Fruit fly (Drosophila melanogaster) whole organism, embryonic: Measurements from ENCODE around the gene Ekar.
A peak's percentile ranks its signal among the peaks of the same experiment; 100 is the strongest.

ENCODE experiments used
- Adf1 ChIP-seq: fragments of 200-800 bp; sonication (Bioruptor generic); IDR thresholded peaks from 2 replicates; pipeline ENCODE4 v1.3.6; 2022; ENCODE audit warnings: missing biosample characterization, missing genetic modification characterization
- C15 ChIP-seq: fragments of 200-800 bp; sonication (Bioruptor generic); IDR thresholded peaks from 3 replicates; pipeline ENCODE4 v1.3.6; 2022; ENCODE audit warnings: missing biosample characterization, missing genetic modification characterization
- CG11398 ChIP-seq: fragments of 200-800 bp; sonication (Bioruptor generic); optimal IDR thresholded peaks from 2 replicates; lab custom pipeline; 2016; ENCODE audit warnings: missing biosample characterization, missing genetic modification characterization
- CG11696 ChIP-seq: fragments of 200-800 bp; sonication (Bioruptor generic); IDR thresholded peaks from 2 replicates; pipeline ENCODE4 v1.3.6; 2022; ENCODE audit warnings: missing biosample characterization, missing genetic modification characterization
- CG12659 ChIP-seq: fragments of 200-800 bp; sonication (Bioruptor generic); optimal IDR thresholded peaks from 3 replicates; lab custom pipeline; 2017; ENCODE audit warnings: mild to moderate bottlenecking, missing biosample characterization, missing genetic modification reagents, missing genetic modification characterization
- CG12769 ChIP-seq: fragments of 200-800 bp; sonication (Bioruptor generic); optimal IDR thresholded peaks from 2 replicates; lab custom pipeline; 2019; ENCODE audit warnings: missing biosample characterization, mild to moderate bottlenecking, missing genetic modification characterization, moderate library complexity
- CG14441 ChIP-seq: fragments of 200-800 bp; sonication (Bioruptor generic); IDR thresholded peaks from 2 replicates; pipeline ENCODE4 v1.3.6; 2022; ENCODE audit warnings: missing biosample characterization, missing genetic modification characterization
- CG16813 ChIP-seq: fragments of 200-800 bp; sonication (Bioruptor generic); IDR thresholded peaks from 3 replicates; pipeline ENCODE4 v1.3.6; 2022; ENCODE audit warnings: missing biosample characterization, missing genetic modification characterization; ENCODE audit not compliant: partially characterized antibody
- CG17359 ChIP-seq: fragments of 200-800 bp; sonication (Bioruptor generic); optimal IDR thresholded peaks from 3 replicates; lab custom pipeline; 2018; ENCODE audit warnings: missing biosample characterization, mild to moderate bottlenecking, missing genetic modification characterization, moderate library complexity
- CG17802 ChIP-seq: fragments of 200-800 bp; sonication (Bioruptor generic); optimal IDR thresholded peaks from 2 replicates; lab custom pipeline; 2018; ENCODE audit warnings: missing biosample characterization, mild to moderate bottlenecking, missing genetic modification characterization, moderate library complexity
- CG18476 ChIP-seq: fragments of 200-800 bp; sonication (Bioruptor generic); optimal IDR thresholded peaks from 2 replicates; lab custom pipeline; 2016; ENCODE audit warnings: missing biosample characterization, mild to moderate bottlenecking, missing genetic modification characterization
- CG2199 ChIP-seq: fragments of 200-800 bp; sonication (Bioruptor generic); IDR thresholded peaks from 3 replicates; pipeline ENCODE4 v1.3.6; 2022; ENCODE audit warnings: missing biosample characterization, missing genetic modification characterization
- CG3065 ChIP-seq: fragments of 200-800 bp; sonication (Bioruptor generic); optimal IDR thresholded peaks from 2 replicates; lab custom pipeline; 2016; ENCODE audit warnings: missing biosample characterization, missing genetic modification characterization
- CG33213 ChIP-seq: fragments of 200-800 bp; sonication (Bioruptor generic); optimal IDR thresholded peaks from 3 replicates; lab custom pipeline; 2016; ENCODE audit warnings: missing biosample characterization, missing genetic modification characterization
- CG34422 ChIP-seq: fragments of 200-800 bp; sonication (Bioruptor generic); IDR thresholded peaks from 3 replicates; pipeline ENCODE4 v1.3.6; 2022; ENCODE audit warnings: missing biosample characterization, missing genetic modification characterization
- CG4820 ChIP-seq: fragments of 200-800 bp; sonication (Bioruptor generic); optimal IDR thresholded peaks from 3 replicates; lab custom pipeline; 2016; ENCODE audit warnings: missing biosample characterization, missing genetic modification characterization
- CkIIα-i1 ChIP-seq: fragments of 200-800 bp; sonication (Bioruptor generic); IDR thresholded peaks from 2 replicates; pipeline ENCODE4 v1.3.6; 2022; ENCODE audit warnings: missing biosample characterization, missing genetic modification characterization
- Dll ChIP-seq: fragments of 200-800 bp; sonication (Bioruptor generic); IDR thresholded peaks from 4 replicates; pipeline ENCODE4 v1.3.6; 2022; ENCODE audit warnings: missing biosample characterization, missing genetic modification characterization; ENCODE audit not compliant: partially characterized antibody
- Dp ChIP-seq: fragments of 200-800 bp; sonication (Bioruptor generic); optimal IDR thresholded peaks from 2 replicates; lab custom pipeline; 2018; ENCODE audit warnings: missing biosample characterization, mild to moderate bottlenecking, missing genetic modification characterization, moderate library complexity
- E2f2 ChIP-seq: fragments of 200-800 bp; sonication (Bioruptor generic); IDR thresholded peaks from 2 replicates; pipeline ENCODE4 v1.3.6; 2022; ENCODE audit warnings: missing biosample characterization, missing genetic modification characterization
- Ets65A ChIP-seq: fragments of 200-800 bp; sonication (Bioruptor generic); peaks from one replicate; lab custom pipeline; 2016; ENCODE audit warnings: missing biosample characterization, missing genetic modification characterization
- HLH4C ChIP-seq: fragments of 200-800 bp; sonication (Bioruptor generic); IDR thresholded peaks from 3 replicates; pipeline ENCODE4 v1.3.6; 2022; ENCODE audit warnings: missing biosample characterization, missing genetic modification characterization; ENCODE audit not compliant: partially characterized antibody
- MBD-R2 ChIP-seq: fragments of 200-800 bp; sonication (Bioruptor generic); IDR thresholded peaks from 2 replicates; pipeline ENCODE4 v1.3.6; 2022; ENCODE audit warnings: missing biosample characterization, missing genetic modification characterization
- Max ChIP-seq: fragments of 200-800 bp; sonication (Bioruptor generic); optimal IDR thresholded peaks from 2 replicates; lab custom pipeline; 2016; ENCODE audit warnings: missing biosample characterization, mild to moderate bottlenecking, missing genetic modification characterization
- Med ChIP-seq: fragments of 200-800 bp; sonication (Bioruptor generic); peaks from one replicate; lab custom pipeline; 2016; ENCODE audit warnings: missing biosample characterization, missing genetic modification characterization, mild to moderate bottlenecking, inconsistent platforms, moderate library complexity
- Myb ChIP-seq: fragments of 200-800 bp; sonication (Bioruptor generic); optimal IDR thresholded peaks from 2 replicates; lab custom pipeline; 2016; ENCODE audit warnings: missing biosample characterization, missing genetic modification characterization
- Scr ChIP-seq: fragments of 200-800 bp; sonication (Bioruptor generic); IDR thresholded peaks from 2 replicates; pipeline ENCODE4 v1.3.6; 2022; ENCODE audit warnings: missing biosample characterization, missing genetic modification characterization; ENCODE audit not compliant: partially characterized antibody
- Sox100B ChIP-seq: fragments of 200-800 bp; sonication (Bioruptor generic); optimal IDR thresholded peaks from 3 replicates; lab custom pipeline; 2018; ENCODE audit warnings: missing biosample characterization, mild to moderate bottlenecking, missing genetic modification characterization
- abd-A ChIP-seq: fragments of 200-800 bp; sonication (Bioruptor generic); optimal IDR thresholded peaks from 3 replicates; lab custom pipeline; 2019; ENCODE audit warnings: missing biosample characterization, mild to moderate bottlenecking, missing genetic modification characterization, moderate library complexity
- aop ChIP-seq: fragments of 200-800 bp; sonication (Bioruptor generic); IDR thresholded peaks from 2 replicates; pipeline ENCODE4 v1.3.6; 2022; ENCODE audit warnings: missing biosample characterization, missing genetic modification characterization
- bigmax ChIP-seq: fragments of 200-800 bp; sonication (Bioruptor generic); optimal IDR thresholded peaks from 2 replicates; lab custom pipeline; 2018; ENCODE audit warnings: missing biosample characterization, mild to moderate bottlenecking, missing genetic modification characterization
- dati ChIP-seq: fragments of 200-800 bp; sonication (Bioruptor generic); IDR thresholded peaks from 2 replicates; pipeline ENCODE4 v1.3.6; 2022; ENCODE audit warnings: missing biosample characterization, missing genetic modification characterization
- eve ChIP-seq, 2 experiments: fragments of >200 bp; optimal IDR thresholded peaks; 2 replicates each; lab custom pipeline; 2017; ENCODE audit warnings: missing biosample characterization in 2 of 2, missing genetic modification characterization in 2 of 2
- fd96Cb ChIP-seq: fragments of 200-800 bp; sonication (Bioruptor generic); optimal IDR thresholded peaks from 2 replicates; lab custom pipeline; 2018; ENCODE audit warnings: missing biosample characterization, mild to moderate bottlenecking, missing genetic modification characterization, moderate library complexity
- fu2 ChIP-seq: fragments of 200-800 bp; sonication (Bioruptor generic); optimal IDR thresholded peaks from 2 replicates; lab custom pipeline; 2016; ENCODE audit warnings: missing biosample characterization, missing genetic modification characterization
- gcm ChIP-seq: fragments of 200-800 bp; sonication (Bioruptor generic); optimal IDR thresholded peaks from 2 replicates; lab custom pipeline; 2019; ENCODE audit warnings: missing biosample characterization, mild to moderate bottlenecking, missing genetic modification characterization, moderate library complexity
- grau ChIP-seq: fragments of 200-800 bp; optimal IDR thresholded peaks from 3 replicates; lab custom pipeline; 2019; ENCODE audit warnings: missing biosample characterization, mild to moderate bottlenecking, missing genetic modification characterization, moderate library complexity
- her ChIP-seq: fragments of 200-800 bp; sonication (Bioruptor generic); optimal IDR thresholded peaks from 2 replicates; lab custom pipeline; 2016; ENCODE audit warnings: missing biosample characterization, missing genetic modification characterization
- oc ChIP-seq: fragments of 200-800 bp; sonication (Bioruptor generic); optimal IDR thresholded peaks from 2 replicates; lab custom pipeline; 2018; ENCODE audit warnings: missing biosample characterization, mild to moderate bottlenecking, missing genetic modification characterization, moderate library complexity
- peb ChIP-seq: fragments of 200-800 bp; sonication (Bioruptor generic); IDR thresholded peaks from 2 replicates; pipeline ENCODE4 v1.3.6; 2022; ENCODE audit warnings: missing biosample characterization, missing genetic modification characterization
- pfk ChIP-seq: fragments of 200-800 bp; sonication (Bioruptor generic); optimal IDR thresholded peaks from 2 replicates; lab custom pipeline; 2018; ENCODE audit warnings: missing biosample characterization, mild to moderate bottlenecking, missing genetic modification characterization, moderate library complexity
- pros ChIP-seq: fragments of 200-800 bp; sonication (Bioruptor generic); optimal IDR thresholded peaks from 3 replicates; lab custom pipeline; 2019; ENCODE audit warnings: missing biosample characterization, mild to moderate bottlenecking, missing genetic modification characterization, moderate library complexity
- row ChIP-seq: fragments of 200-800 bp; sonication (Bioruptor generic); IDR thresholded peaks from 3 replicates; pipeline ENCODE4 v1.3.6; 2022; ENCODE audit warnings: missing biosample characterization, missing genetic modification characterization
- sd ChIP-seq: fragments of 200-800 bp; sonication (Bioruptor generic); optimal IDR thresholded peaks from 3 replicates; lab custom pipeline; 2018; ENCODE audit warnings: missing biosample characterization, mild to moderate bottlenecking, missing genetic modification characterization, moderate library complexity
- ssp ChIP-seq: fragments of 200-800 bp; sonication (Bioruptor generic); IDR thresholded peaks from 2 replicates; pipeline ENCODE4 v1.3.6; 2022; ENCODE audit warnings: missing biosample characterization, missing genetic modification characterization
- tna ChIP-seq: fragments of 200-800 bp; sonication (Bioruptor generic); IDR thresholded peaks from 2 replicates; pipeline ENCODE4 v1.3.6; 2022; ENCODE audit warnings: missing biosample characterization, missing genetic modification characterization; ENCODE audit not compliant: partially characterized antibody
- wek ChIP-seq: fragments of 200-800 bp; sonication (Bioruptor generic); optimal IDR thresholded peaks from 3 replicates; lab custom pipeline; 2018; ENCODE audit warnings: missing biosample characterization, mild to moderate bottlenecking, missing genetic modification characterization, moderate library complexity

Ekar gene

DNA sequence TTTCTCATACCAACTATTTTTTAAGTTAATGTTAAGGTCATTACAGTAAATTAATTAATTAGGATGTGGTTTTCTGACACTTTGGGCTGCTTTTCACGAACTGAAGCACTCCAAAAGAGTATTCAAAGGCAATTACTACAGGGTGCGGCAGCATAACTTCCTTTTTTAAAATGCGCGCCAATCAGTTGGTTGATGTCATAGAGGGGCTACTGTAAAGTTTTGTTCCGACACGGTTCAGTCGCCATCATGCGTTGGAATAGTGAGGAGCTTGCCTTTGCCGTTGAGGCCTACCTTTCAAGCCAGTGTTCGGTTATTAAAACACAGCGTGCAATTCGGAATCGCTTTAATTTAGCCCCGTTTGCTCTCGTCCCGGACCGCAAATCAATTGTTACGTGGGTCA lies 1.0 kb upstream of the Ekar start:
- TF ChIP-seq Adf1 (GFP tag; lab: Robert Waterston, UW) (no peak), gcm (no peak), fd96Cb (tag; lab: Kevin White, UChicago) (no peak), Myb (GFP tag; lab: Kevin White, UChicago) (no peak), aop (no peak), CG11398 (GFP tag; lab: Kevin White, UChicago) (no peak), dati (no peak), Dll (GFP tag; lab: Robert Waterston, UW) (no peak), row (GFP tag; lab: Robert Waterston, UW) (0 out of 3 replicates have a peak, but pooled peaks have one; percentile 18), Scr (GFP tag; lab: Robert Waterston, UW) (0 out of 2 replicates have a peak, but pooled peaks have one; percentile 23), tna (GFP tag; lab: Robert Waterston, UW) (peak; percentile 45; the same call in 1 of the 2 replicates), CG4820 (no peak), Max (GFP tag; lab: Kevin White, UChicago) (no peak), Dp (peak; percentile 14), CG18476 (GFP tag; lab: Kevin White, UChicago) (peak; percentile 29), E2f2 (GFP tag; lab: Robert Waterston, UW) (peak; percentile 67), Ets65A (peak; percentile 83), C15 (no peak), Med (peak; percentile 57)

DNA sequence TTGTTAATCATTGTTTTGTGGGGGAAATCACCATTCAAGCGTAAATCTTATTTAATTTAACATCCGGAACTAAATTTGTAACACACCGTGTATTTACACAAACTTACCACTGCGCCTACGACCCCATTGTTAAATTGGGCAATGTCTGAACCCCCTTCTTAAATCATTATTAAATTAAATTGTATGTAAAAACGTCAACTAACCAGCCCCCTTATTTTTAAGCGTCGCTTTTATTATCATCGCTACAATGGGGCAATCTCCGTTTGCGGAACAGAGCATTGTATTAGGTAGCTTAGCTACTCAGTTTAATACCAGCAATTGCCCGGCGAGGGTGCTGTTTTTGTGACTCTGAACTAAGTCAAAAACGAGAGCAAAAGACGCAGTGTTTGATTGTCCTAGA lies 17.0 kb downstream of the Ekar start, which contains the start of gene Gat:
Gene Gat (plus strand): TSS at position 301 of the 400 bp plus-strand sequence.
- no peak for TF ChIP-seq ssp (GFP tag; lab: Robert Waterston, UW)
- TF ChIP-seq CG2199 (GFP tag; lab: Robert Waterston, UW) = 0 out of 3 replicates have a peak, but pooled peaks have one; percentile 34

DNA sequence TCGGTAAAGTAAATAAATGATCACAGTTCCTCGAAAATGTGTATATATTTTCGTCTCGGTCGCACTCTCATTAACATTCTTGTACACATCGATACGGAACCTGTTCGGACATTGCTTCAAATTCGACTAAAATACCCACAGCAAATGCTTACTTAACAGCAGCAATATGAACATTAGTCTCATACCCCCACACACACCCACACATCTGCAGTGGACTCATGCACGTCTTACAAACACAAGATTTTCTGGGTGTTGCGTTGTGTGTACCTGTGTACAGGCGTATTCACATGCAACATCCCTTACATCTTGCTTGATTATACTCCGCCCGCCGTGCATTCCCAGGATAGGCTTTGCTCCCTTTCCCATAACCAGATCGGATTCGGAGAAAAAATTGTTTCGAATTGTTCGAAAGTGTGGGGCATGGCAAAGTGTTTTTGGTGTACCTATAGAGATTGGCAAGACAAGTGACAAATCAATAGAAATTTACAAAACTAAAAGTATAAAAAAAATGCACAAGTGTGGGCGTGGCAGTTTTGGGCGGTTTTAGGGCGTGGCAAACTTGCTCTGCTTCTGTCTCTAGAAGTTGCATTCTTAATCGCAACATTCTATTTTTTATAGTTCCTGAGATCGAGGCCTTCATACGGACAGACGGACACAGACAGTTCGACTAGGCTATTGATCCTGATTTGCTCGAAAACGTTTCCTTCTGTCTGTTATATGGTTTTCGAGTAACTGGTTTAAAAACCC lies 20.3 kb downstream of the Ekar start, which contains the start of gene mav:
Gene mav (minus strand): TSS at position 134 of the 747 bp plus-strand sequence.
- peak; percentile 70 for TF ChIP-seq CG3065 (GFP tag; lab: Kevin White, UChicago)
- no peak for TF ChIP-seq tna (GFP tag; lab: Robert Waterston, UW)
- TF ChIP-seq pfk = peak; percentile 9
- TF ChIP-seq CG33213 (GFP tag; lab: Kevin White, UChicago) = no peak
- no peak for TF ChIP-seq CG11398 (GFP tag; lab: Kevin White, UChicago)
- peak; percentile 0 for TF ChIP-seq CG17359 (tag; lab: Kevin White, UChicago)
- TF ChIP-seq grau (tag; lab: Kevin White, UChicago) = no peak
- TF ChIP-seq CG14441 (GFP tag; lab: Robert Waterston, UW) = no peak
- no peak for TF ChIP-seq her (GFP tag; lab: Kevin White, UChicago)
- TF ChIP-seq CG16813 = no peak
- no peak for TF ChIP-seq CkIIα-i1 (GFP tag; lab: Robert Waterston, UW)
- TF ChIP-seq bigmax (GFP tag; lab: Kevin White, UChicago) = no peak
- no peak for TF ChIP-seq fu2 (GFP tag; lab: Kevin White, UChicago)
- TF ChIP-seq HLH4C = no peak
- no peak for TF ChIP-seq sd (tag; lab: Kevin White, UChicago)
- TF ChIP-seq peb (GFP tag; lab: Robert Waterston, UW) = no peak
- TF ChIP-seq CG12769 (tag; lab: Kevin White, UChicago) = peak; percentile 61
- no peak for TF ChIP-seq MBD-R2 (GFP tag; lab: Robert Waterston, UW)
- no peak for TF ChIP-seq CG11696 (GFP tag; lab: Robert Waterston, UW)
- peak; percentile 48 for TF ChIP-seq CG17802
- TF ChIP-seq pros = peak; percentile 74
- TF ChIP-seq CG34422 = no peak
- TF ChIP-seq CG12659 = no peak
- no peak for TF ChIP-seq eve (GFP tag; optimal IDR thresholded peaks at IDR 0.05; lab: Kevin White, UChicago)
- TF ChIP-seq oc (tag; lab: Kevin White, UChicago) = no peak
- no peak for TF ChIP-seq abd-A (tag; lab: Kevin White, UChicago)
- no peak for TF ChIP-seq Ets65A
- no peak for TF ChIP-seq Sox100B (GFP tag; lab: Kevin White, UChicago)
- TF ChIP-seq wek (GFP tag; lab: Kevin White, UChicago) = peak; percentile 39
